Worm (Caenorhabditis elegans) whole organism, young adult: ENCODE measurements around the gene F52D2.12.
"Not testable (repeated sequence)": the region's sequence is repeated elsewhere in the genome, so short reads cannot be mapped to it uniquely, and the experiment has no call there.

Source experiments
- D2030.7 ChIP-seq: fragments of 200-800 bp; sonication (Bioruptor generic); IDR thresholded peaks from 2 replicates; pipeline ENCODE4 v1.3.6; 2022; ENCODE audit warnings: missing genetic modification reagents, missing genetic modification characterization, missing compliant biosample characterization
- F10E7.11 ChIP-seq: sonication (generic microtip); optimal IDR thresholded peaks from 2 replicates; lab custom pipeline; 2017; ENCODE audit warnings: mild to moderate bottlenecking, missing genetic modification characterization, moderate library complexity, missing compliant biosample characterization
- F23B12.7 ChIP-seq: sonication (generic microtip); optimal IDR thresholded peaks from 2 replicates; lab custom pipeline; 2017; ENCODE audit warnings: missing genetic modification characterization, mild to moderate bottlenecking, missing compliant biosample characterization, antibody characterized with exemption, moderate library complexity; ENCODE audit not compliant: insufficient read depth
- F33H1.4 ChIP-seq: fragments of 200-800 bp; sonication (Bioruptor generic); IDR thresholded peaks from 2 replicates; pipeline ENCODE4 v1.3.6; 2022; ENCODE audit warnings: missing genetic modification reagents, missing genetic modification characterization, missing compliant biosample characterization
- K12H6.12 ChIP-seq: fragments of 200-800 bp; sonication (Bioruptor generic); optimal IDR thresholded peaks from 2 replicates; lab custom pipeline; 2018; ENCODE audit warnings: mild to moderate bottlenecking, missing genetic modification characterization, missing compliant biosample characterization
- Y79H2A.3 ChIP-seq: fragments of 200-800 bp; sonication (Bioruptor generic); conservative IDR thresholded peaks from 2 replicates; pipeline ENCODE4 v1.3.6; 2022; ENCODE audit warnings: missing genetic modification reagents, missing genetic modification characterization, missing compliant biosample characterization
- ZK185.1 ChIP-seq: sonication (generic microtip); optimal IDR thresholded peaks from 2 replicates; lab custom pipeline; 2016; ENCODE audit warnings: mild to moderate bottlenecking, missing genetic modification characterization, missing compliant biosample characterization; ENCODE audit not compliant: poor library complexity, severe bottlenecking
- bed-2 ChIP-seq: fragments of 200-800 bp; sonication (Bioruptor generic); IDR thresholded peaks from 2 replicates; pipeline ENCODE4 v1.3.6; 2022; ENCODE audit warnings: missing genetic modification reagents, missing genetic modification characterization, missing compliant biosample characterization
- ccch-3 ChIP-seq: fragments of 200-800 bp; sonication (Bioruptor generic); optimal IDR thresholded peaks from 2 replicates; lab custom pipeline; 2018; ENCODE audit warnings: mild to moderate bottlenecking, missing genetic modification characterization, missing compliant biosample characterization
- ceh-58 ChIP-seq: fragments of 200-800 bp; sonication (Bioruptor generic); IDR thresholded peaks from 2 replicates; pipeline ENCODE4 v1.3.6; 2022; ENCODE audit warnings: missing genetic modification characterization, missing compliant biosample characterization
- ceh-79 ChIP-seq: sonication (generic microtip); optimal IDR thresholded peaks from 2 replicates; lab custom pipeline; 2017; ENCODE audit warnings: mild to moderate bottlenecking, missing genetic modification characterization, missing compliant biosample characterization
- dox-1 ChIP-seq: fragments of 200-800 bp; sonication (Bioruptor generic); IDR thresholded peaks from 2 replicates; pipeline ENCODE4 v1.3.6; 2022; ENCODE audit warnings: missing genetic modification reagents, missing genetic modification characterization, missing compliant biosample characterization
- efl-1 ChIP-seq: fragments of 150-350 bp; optimal IDR thresholded peaks from 2 replicates; lab custom pipeline; 2014; ENCODE audit warnings: missing biosample characterization, missing genetic modification reagents, missing genetic modification characterization
- egl-18 ChIP-seq: fragments of 200-800 bp; sonication (Bioruptor generic); IDR thresholded peaks from 2 replicates; pipeline ENCODE4 v1.3.6; 2022; ENCODE audit warnings: missing genetic modification reagents, missing genetic modification characterization, missing compliant biosample characterization
- ekl-4 ChIP-seq: fragments of 200-800 bp; sonication (Bioruptor generic); IDR thresholded peaks from 2 replicates; pipeline ENCODE4 v1.3.6; 2022; ENCODE audit warnings: missing genetic modification reagents, missing genetic modification characterization, missing compliant biosample characterization
- gei-17 ChIP-seq: fragments of 200-800 bp; sonication (Bioruptor generic); optimal IDR thresholded peaks from 2 replicates; lab custom pipeline; 2018; ENCODE audit warnings: mild to moderate bottlenecking, missing genetic modification characterization, missing compliant biosample characterization
- him-1 ChIP-seq: sonication (generic microtip); optimal IDR thresholded peaks from 2 replicates; lab custom pipeline; 2016; ENCODE audit warnings: missing genotype, missing genetic modification reagents, missing genetic modification characterization, missing compliant biosample characterization
- hmg-1.2 ChIP-seq: fragments of 200-800 bp; sonication (Bioruptor generic); IDR thresholded peaks from 2 replicates; pipeline ENCODE4 v1.3.6; 2022; ENCODE audit warnings: missing genetic modification reagents, missing genetic modification characterization, missing compliant biosample characterization
- madf-3 ChIP-seq: fragments of 200-800 bp; sonication (Bioruptor generic); IDR thresholded peaks from 2 replicates; pipeline ENCODE4 v1.3.6; 2022; ENCODE audit warnings: missing genetic modification reagents, missing genetic modification characterization, missing compliant biosample characterization
- madf-6 ChIP-seq: fragments of 200-800 bp; sonication (Bioruptor generic); IDR thresholded peaks from 2 replicates; pipeline ENCODE4 v1.3.6; 2022; ENCODE audit warnings: missing genetic modification reagents, missing genetic modification characterization, missing compliant biosample characterization
- mel-28 ChIP-seq: sonication (generic microtip); optimal IDR thresholded peaks from 2 replicates; lab custom pipeline; 2016; ENCODE audit warnings: borderline replicate concordance, mild to moderate bottlenecking, missing genetic modification characterization, missing compliant biosample characterization
- nfya-2 ChIP-seq: fragments of 200-800 bp; sonication (Bioruptor generic); IDR thresholded peaks from 2 replicates; pipeline ENCODE4 v1.3.6; 2022; ENCODE audit warnings: missing genetic modification reagents, missing genetic modification characterization, missing compliant biosample characterization
- nhr-179 ChIP-seq: sonication (generic microtip); optimal IDR thresholded peaks from 2 replicates; lab custom pipeline; 2016; ENCODE audit warnings: mild to moderate bottlenecking, missing genetic modification characterization, missing compliant biosample characterization
- rpc-1 ChIP-seq, 2 experiments: fragments of 150-350 bp in 1 of 2; sonication (generic microtip) in 1 of 2; optimal IDR thresholded peaks; 2 replicates each; lab custom pipeline; 2014 to 2018; ENCODE audit warnings: missing biosample characterization in 1 of 2, missing genetic modification characterization in 1 of 2, missing genetic modification reagents in 1 of 2, missing genotype in 1 of 2
- sdz-38 ChIP-seq: sonication (generic microtip); optimal IDR thresholded peaks from 2 replicates; lab custom pipeline; 2016; ENCODE audit warnings: missing genotype, missing genetic modification characterization, missing compliant biosample characterization
- sea-2 ChIP-seq: fragments of 200-800 bp; sonication (Bioruptor generic); IDR thresholded peaks from 2 replicates; pipeline ENCODE4 v1.3.6; 2022; ENCODE audit warnings: missing genetic modification characterization, missing compliant biosample characterization
- snpc-3.4 ChIP-seq: sonication (generic microtip); optimal IDR thresholded peaks from 2 replicates; lab custom pipeline; 2017; ENCODE audit warnings: missing genetic modification characterization, mild to moderate bottlenecking, missing compliant biosample characterization, antibody characterized with exemption, moderate library complexity, missing genotype, missing genetic modification reagents
- tbp1 ChIP-seq: fragments of 200-800 bp; sonication (Bioruptor generic); optimal IDR thresholded peaks from 2 replicates; lab custom pipeline; 2018; ENCODE audit warnings: mild to moderate bottlenecking, missing genetic modification characterization, missing compliant biosample characterization
- tlf-1 ChIP-seq: fragments of 200-800 bp; sonication (Bioruptor generic); optimal IDR thresholded peaks from 2 replicates; lab custom pipeline; 2018; ENCODE audit warnings: mild to moderate bottlenecking, missing genetic modification characterization, missing compliant biosample characterization
- ztf-22 ChIP-seq: fragments of 200-800 bp; sonication (Bioruptor generic); optimal IDR thresholded peaks from 2 replicates; lab custom pipeline; 2018; ENCODE audit warnings: mild to moderate bottlenecking, missing genetic modification characterization, moderate library complexity, missing compliant biosample characterization
- ztf-26 ChIP-seq: sonication (generic microtip); optimal IDR thresholded peaks from 2 replicates; lab custom pipeline; 2017; ENCODE audit warnings: missing genetic modification characterization, missing compliant biosample characterization

Gene F52D2.12

DNA sequence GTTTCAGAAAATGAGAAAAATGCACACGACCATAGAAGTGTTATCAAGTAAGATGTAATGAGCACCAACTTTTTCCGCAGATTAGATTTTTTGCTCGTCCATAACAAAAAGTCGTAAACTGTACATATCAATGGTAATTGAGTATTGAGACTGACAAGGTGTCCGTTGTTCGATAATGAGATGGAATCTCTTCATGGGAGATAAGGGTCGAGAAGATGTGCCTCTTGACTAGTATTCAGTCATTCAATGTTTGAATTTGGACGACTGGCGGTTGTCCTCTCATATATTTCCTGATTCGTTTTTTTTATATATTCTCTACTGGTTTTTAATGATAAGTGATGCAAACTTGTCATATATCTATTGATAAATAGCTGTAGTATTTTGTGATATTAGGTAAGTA lies 3.8 kb downstream of the F52D2.12 start:
- TF ChIP-seq Y79H2A.3 (GFP tag; lab: Robert Waterston, UW) (no peak), ZK185.1 (tag; lab: Kevin White, UChicago) (no peak), sdz-38 (tag; lab: Kevin White, UChicago) (no peak), madf-3 (GFP tag; lab: Robert Waterston, UW) (no peak), nhr-179 (tag; lab: Kevin White, UChicago) (no peak), ztf-26 (tag; lab: Kevin White, UChicago) (no peak), ceh-79 (tag; lab: Kevin White, UChicago) (no peak), tlf-1 (GFP tag; lab: Kevin White, UChicago) (no peak), D2030.7 (GFP tag; lab: Robert Waterston, UW) (no peak), nfya-2 (GFP tag; lab: Robert Waterston, UW) (no peak), egl-18 (GFP tag; lab: Robert Waterston, UW) (no peak), mel-28 (tag; lab: Kevin White, UChicago) (no peak), sea-2 (GFP tag; lab: Robert Waterston, UW) (no peak), ekl-4 (no peak), F33H1.4 (GFP tag; lab: Robert Waterston, UW) (no peak), him-1 (tag; lab: Kevin White, UChicago) (no peak), ceh-58 (GFP tag; lab: Robert Waterston, UW) (no peak), ztf-22 (GFP tag; lab: Kevin White, UChicago) (no peak)

ce11 chrX:1984831-1985230 lies 7.0 kb downstream of the F52D2.12 start:
- no peak for TF ChIP-seq tbp1
- TF ChIP-seq snpc-3.4 (tag; lab: Kevin White, UChicago), result no peak
- no peak for TF ChIP-seq ccch-3 (GFP tag; lab: Kevin White, UChicago)

- TF ChIP-seq sea-2 (GFP tag; lab: Robert Waterston, UW), result no peak
- peak; percentile 48; the same call in 1 of the 2 replicates for TF ChIP-seq dox-1 (GFP tag; lab: Robert Waterston, UW)
- TF ChIP-seq F23B12.7 (tag; lab: Kevin White, UChicago), result no peak
- no peak for TF ChIP-seq madf-6
- 0 out of 2 replicates have a peak, but pooled peaks have one; percentile 17 for TF ChIP-seq D2030.7 (GFP tag; lab: Robert Waterston, UW)
- TF ChIP-seq hmg-1.2 (GFP tag; lab: Robert Waterston, UW), result peak; percentile 79
- TF ChIP-seq bed-2 (GFP tag; lab: Robert Waterston, UW), result no peak
- TF ChIP-seq efl-1 (GFP tag; lab: Kevin White, UChicago), result peak; percentile 2
- TF ChIP-seq gei-17 (GFP tag; lab: Kevin White, UChicago), result peak; percentile 58
These were observed 11.8 kb downstream of the F52D2.12 start, which contains the start of gene meg-3 for ce11 chrX:1989576-1989975. Gene meg-3 (minus strand): TSS chrX:1989607.

DNA sequence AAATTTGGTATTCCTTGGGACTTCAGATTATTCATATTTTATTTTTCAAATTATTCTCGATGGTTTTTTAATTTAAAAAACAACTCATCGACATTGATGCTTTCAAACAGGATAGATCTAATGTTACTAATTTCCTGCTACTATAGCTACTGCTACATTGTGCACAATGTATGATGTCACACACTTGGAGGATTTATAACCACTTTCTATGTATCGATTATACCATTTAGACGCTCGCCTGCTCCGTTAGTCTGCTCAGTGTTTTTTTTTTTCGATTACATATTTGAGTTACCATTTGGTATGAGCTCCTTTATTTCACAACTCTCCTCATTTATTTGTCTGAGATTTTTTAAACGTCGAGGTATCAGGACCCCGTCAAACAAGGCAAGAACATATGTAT lies 12.6 kb downstream of the F52D2.12 start, which contains the start of gene Y40A1A.2:
Gene Y40A1A.2 (plus strand): TSS at position 301 of the 400 bp plus-strand sequence.
- TF ChIP-seq K12H6.12 (tag; lab: Kevin White, UChicago) (no peak), F10E7.11 (no peak)

DNA sequence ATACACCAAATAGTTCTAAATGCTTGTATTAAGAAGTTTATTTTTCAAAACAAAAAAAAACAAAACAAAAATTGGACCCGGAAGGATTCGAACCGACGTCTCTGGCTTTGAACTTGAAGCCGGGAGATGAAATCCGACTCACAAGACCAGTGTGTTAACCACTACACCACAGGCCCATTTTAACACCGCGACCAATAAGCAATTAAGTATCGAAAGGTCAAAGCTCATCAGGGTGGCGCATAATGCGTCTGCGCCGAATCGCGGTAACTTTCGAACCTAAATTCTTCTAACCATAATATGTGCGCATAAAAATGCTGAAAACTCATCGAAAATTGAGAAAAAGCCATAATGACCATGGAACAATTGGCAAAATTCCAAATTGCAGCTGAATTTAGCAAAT lies 16.3 kb downstream of the F52D2.12 start:
- not testable (repeated sequence) for TF ChIP-seq rpc-1 (optimal IDR thresholded peaks at IDR 0.05; lab: Kevin White, UChicago)
- TF ChIP-seq rpc-1 (tag; optimal IDR thresholded peaks at IDR 0.05; lab: Kevin White, UChicago), result peak; percentile 52
- TF ChIP-seq tbp1, result peak; percentile 54
